Worm (Caenorhabditis elegans): ENCODE measurements around the gene srv-15.

- TF ChIP-seq hmbx-1 (tag; optimal IDR thresholded peaks at IDR 0.05) (no peak), ama-1 (optimal IDR thresholded peaks at IDR 0.05) (no peak), ceh-13 (GFP tag; optimal IDR thresholded peaks at IDR 0.05) (no peak), hnd-1 (tag; optimal IDR thresholded peaks at IDR 0.05) (no peak), F13C5.2 (tag; optimal IDR thresholded peaks at IDR 0.05) (no peak), aly-1 (tag; optimal IDR thresholded peaks at IDR 0.05) (no peak), tbx-11 (GFP tag; IDR thresholded peaks at IDR 0.05) (no peak), hmg-4 (GFP tag; optimal IDR thresholded peaks at IDR 0.05) (no peak), tbx-37 (GFP tag; conservative IDR thresholded peaks at IDR 0.05) (no peak)
These were observed 26.3 kb upstream of the srv-15 start for ce11 chrIV:15880114-15880513.

Measured in whole organism, early embryonic.